Fruit fly (Drosophila melanogaster) whole organism, embryonic: ENCODE data around the gene oxt.
A peak's percentile ranks its signal among the peaks of the same experiment; 100 is the strongest.

ENCODE experiments used
- Bdp1 ChIP-seq: fragments of 200-800 bp; sonication (Bioruptor generic); optimal IDR thresholded peaks from 3 replicates; lab custom pipeline; 2016; ENCODE audit warnings: missing biosample characterization, missing genetic modification characterization
- CG11085 ChIP-seq: fragments of 200-800 bp; sonication (Bioruptor generic); IDR thresholded peaks from 2 replicates; pipeline ENCODE4 v1.3.6; 2022; ENCODE audit warnings: missing biosample characterization, missing genetic modification characterization
- CG13287 ChIP-seq: fragments of 200-800 bp; sonication (Bioruptor generic); IDR thresholded peaks from 2 replicates; pipeline ENCODE4 v1.3.6; 2022; ENCODE audit warnings: missing biosample characterization, missing genetic modification characterization; ENCODE audit not compliant: partially characterized antibody
- CG15514 ChIP-seq: fragments of 200-800 bp; sonication (Bioruptor generic); optimal IDR thresholded peaks from 3 replicates; lab custom pipeline; 2017; ENCODE audit warnings: missing biosample characterization, missing genetic modification characterization, mild to moderate bottlenecking, moderate library complexity, missing genetic modification reagents
- CG17568 ChIP-seq: fragments of 200-800 bp; sonication (Bioruptor generic); optimal IDR thresholded peaks from 2 replicates; lab custom pipeline; 2018; ENCODE audit warnings: missing biosample characterization, mild to moderate bottlenecking, missing genetic modification characterization, moderate library complexity
- CG18619 ChIP-seq: fragments of 200-800 bp; sonication (Bioruptor generic); optimal IDR thresholded peaks from 3 replicates; lab custom pipeline; 2017; ENCODE audit warnings: missing biosample characterization, mild to moderate bottlenecking, missing genetic modification characterization
- CG2129 ChIP-seq: fragments of 200-800 bp; sonication (Bioruptor generic); IDR thresholded peaks from 2 replicates; pipeline ENCODE4 v1.3.6; 2022; ENCODE audit warnings: missing biosample characterization, missing genetic modification characterization; ENCODE audit not compliant: partially characterized antibody
- CG30020 ChIP-seq: fragments of 200-800 bp; optimal IDR thresholded peaks from 2 replicates; lab custom pipeline; 2019; ENCODE audit warnings: missing biosample characterization, mild to moderate bottlenecking, missing genetic modification characterization, moderate library complexity
- CG31224 ChIP-seq: fragments of 200-800 bp; sonication (Bioruptor generic); IDR thresholded peaks from 2 replicates; pipeline ENCODE4 v1.3.6; 2022; ENCODE audit warnings: missing biosample characterization, missing genetic modification characterization
- CG32532 ChIP-seq: fragments of 200-800 bp; sonication (Bioruptor generic); IDR thresholded peaks from 2 replicates; pipeline ENCODE4 v1.3.6; 2022; ENCODE audit warnings: missing biosample characterization, missing genetic modification characterization
- CG4360 ChIP-seq: fragments of 200-800 bp; sonication (Bioruptor generic); IDR thresholded peaks from 2 replicates; pipeline ENCODE4 v1.3.6; 2022; ENCODE audit warnings: missing biosample characterization, missing genetic modification characterization
- CG5180 ChIP-seq: fragments of 200-800 bp; sonication (Bioruptor generic); optimal IDR thresholded peaks from 3 replicates; lab custom pipeline; 2017; ENCODE audit warnings: missing biosample characterization, missing genetic modification characterization, mild to moderate bottlenecking, moderate library complexity, missing genetic modification reagents
- CG6791 ChIP-seq: fragments of 200-800 bp; sonication (Bioruptor generic); IDR thresholded peaks from 3 replicates; pipeline ENCODE4 v1.3.6; 2022; ENCODE audit warnings: missing biosample characterization, missing genetic modification characterization; ENCODE audit not compliant: partially characterized antibody
- CG7839 ChIP-seq: fragments of 200-800 bp; sonication (Bioruptor generic); optimal IDR thresholded peaks from 3 replicates; lab custom pipeline; 2018; ENCODE audit warnings: missing biosample characterization, mild to moderate bottlenecking, missing genetic modification characterization, moderate library complexity
- CG7963 ChIP-seq: fragments of 200-800 bp; sonication (Bioruptor generic); IDR thresholded peaks from 3 replicates; pipeline ENCODE4 v1.3.6; 2022; ENCODE audit warnings: missing biosample characterization, missing genetic modification characterization; ENCODE audit not compliant: partially characterized antibody
- CG9609 ChIP-seq: fragments of 200-800 bp; sonication (Bioruptor generic); optimal IDR thresholded peaks from 3 replicates; lab custom pipeline; 2016; ENCODE audit warnings: missing biosample characterization, missing genetic modification characterization
- D ChIP-seq, 2 experiments: fragments of 200-800 bp in 1 of 2; fragments of >200 bp in 1 of 2; sonication (Bioruptor generic) in 1 of 2; optimal IDR thresholded peaks; 2 replicates in 1 of 2; 3 replicates in 1 of 2; lab custom pipeline; 2017; ENCODE audit warnings: mild to moderate bottlenecking in 1 of 2, missing biosample characterization in 1 of 2, missing genetic modification characterization in 1 of 2, missing genetic modification reagents in 1 of 2
- Deaf1 ChIP-seq: fragments of 200-800 bp; optimal IDR thresholded peaks from 3 replicates; lab custom pipeline; 2019; ENCODE audit warnings: missing biosample characterization, mild to moderate bottlenecking, missing genetic modification characterization, moderate library complexity
- ERR ChIP-seq: fragments of 200-800 bp; sonication (Bioruptor generic); optimal IDR thresholded peaks from 2 replicates; lab custom pipeline; 2016; ENCODE audit warnings: missing biosample characterization, missing genetic modification characterization
- GATAe ChIP-seq: fragments of 200-800 bp; sonication (Bioruptor generic); conservative IDR thresholded peaks from 2 replicates; pipeline ENCODE4 v1.3.6; 2022; ENCODE audit warnings: missing biosample characterization, missing genetic modification characterization
- Hey ChIP-seq: fragments of 200-800 bp; sonication (Bioruptor generic); optimal IDR thresholded peaks from 3 replicates; lab custom pipeline; 2018; ENCODE audit warnings: missing biosample characterization, mild to moderate bottlenecking, missing genetic modification characterization
- MESR4 ChIP-seq: fragments of 200-800 bp; sonication (Bioruptor generic); optimal IDR thresholded peaks from 2 replicates; lab custom pipeline; 2018; ENCODE audit warnings: missing biosample characterization, mild to moderate bottlenecking, missing genetic modification characterization, moderate library complexity
- Nf-YC ChIP-seq: fragments of 200-800 bp; optimal IDR thresholded peaks from 3 replicates; lab custom pipeline; 2019; ENCODE audit warnings: missing biosample characterization, mild to moderate bottlenecking, missing genetic modification characterization, moderate library complexity
- Six4 ChIP-seq: fragments of 200-800 bp; sonication (Bioruptor generic); optimal IDR thresholded peaks from 2 replicates; lab custom pipeline; 2016; ENCODE audit warnings: missing biosample characterization, missing genetic modification characterization
- Spps ChIP-seq: fragments of 200-800 bp; sonication (Bioruptor generic); optimal IDR thresholded peaks from 2 replicates; lab custom pipeline; 2018; ENCODE audit warnings: missing biosample characterization, mild to moderate bottlenecking, missing genetic modification characterization
- Sry-δ ChIP-seq: fragments of 200-800 bp; sonication (Bioruptor generic); optimal IDR thresholded peaks from 2 replicates; lab custom pipeline; 2016; ENCODE audit warnings: missing biosample characterization, missing genetic modification characterization
- TFAM ChIP-seq: fragments of 200-800 bp; sonication (Bioruptor generic); optimal IDR thresholded peaks from 2 replicates; lab custom pipeline; 2017; ENCODE audit warnings: missing biosample characterization, missing genetic modification characterization, inconsistent platforms
- Tbp ChIP-seq: fragments of >200 bp; optimal IDR thresholded peaks from 2 replicates; lab custom pipeline; 2018; ENCODE audit warnings: missing biosample characterization, missing genetic modification characterization
- Vsx1 ChIP-seq: fragments of 200-800 bp; sonication (Bioruptor generic); optimal IDR thresholded peaks from 2 replicates; lab custom pipeline; 2017; ENCODE audit warnings: missing biosample characterization, mild to moderate bottlenecking, missing genetic modification characterization, missing genetic modification reagents
- Xrp1 ChIP-seq: fragments of 200-800 bp; sonication (Bioruptor generic); IDR thresholded peaks from 2 replicates; pipeline ENCODE4 v1.3.6; 2022; ENCODE audit warnings: missing biosample characterization, missing genetic modification characterization
- bowl ChIP-seq: fragments of 200-800 bp; sonication (Bioruptor generic); IDR thresholded peaks from 2 replicates; pipeline ENCODE4 v1.3.6; 2022; ENCODE audit warnings: missing biosample characterization, missing genetic modification characterization
- cato ChIP-seq: fragments of 200-800 bp; sonication (Bioruptor generic); optimal IDR thresholded peaks from 2 replicates; lab custom pipeline; 2016; ENCODE audit warnings: missing biosample characterization, missing genetic modification characterization, borderline replicate concordance
- caup ChIP-seq: fragments of 200-800 bp; sonication (Bioruptor generic); optimal IDR thresholded peaks from 3 replicates; lab custom pipeline; 2017; ENCODE audit warnings: missing biosample characterization, mild to moderate bottlenecking, missing genetic modification characterization, moderate library complexity; ENCODE audit not compliant: severe bottlenecking
- cg ChIP-seq: fragments of 200-800 bp; sonication (Bioruptor generic); optimal IDR thresholded peaks from 3 replicates; lab custom pipeline; 2019; ENCODE audit warnings: missing biosample characterization, mild to moderate bottlenecking, missing genetic modification characterization, moderate library complexity
- croc ChIP-seq: fragments of 200-800 bp; sonication (Bioruptor generic); conservative IDR thresholded peaks from 3 replicates; pipeline ENCODE4 v1.3.6; 2022; ENCODE audit warnings: missing biosample characterization, missing genetic modification characterization
- fd102C ChIP-seq: fragments of 200-800 bp; sonication (Bioruptor generic); optimal IDR thresholded peaks from 2 replicates; lab custom pipeline; 2018; ENCODE audit warnings: missing biosample characterization, mild to moderate bottlenecking, missing genetic modification characterization, moderate library complexity
- fd3F ChIP-seq: fragments of 200-800 bp; sonication (Bioruptor generic); optimal IDR thresholded peaks from 2 replicates; lab custom pipeline; 2018; ENCODE audit warnings: missing biosample characterization, mild to moderate bottlenecking, missing genetic modification characterization, moderate library complexity
- gce ChIP-seq: fragments of 200-800 bp; sonication (Bioruptor generic); IDR thresholded peaks from 3 replicates; pipeline ENCODE4 v1.3.6; 2022; ENCODE audit warnings: missing biosample characterization, missing genetic modification characterization
- gem ChIP-seq: fragments of 200-800 bp; sonication (Bioruptor generic); optimal IDR thresholded peaks from 2 replicates; lab custom pipeline; 2019; ENCODE audit warnings: missing biosample characterization, mild to moderate bottlenecking, missing genetic modification characterization, moderate library complexity
- h ChIP-seq: fragments of >200 bp; optimal IDR thresholded peaks from 2 replicates; lab custom pipeline; 2017
- ham ChIP-seq: fragments of 200-800 bp; sonication (Bioruptor generic); IDR thresholded peaks from 2 replicates; pipeline ENCODE4 v1.3.6; 2022; ENCODE audit warnings: missing biosample characterization, missing genetic modification characterization
- insv ChIP-seq, 2 experiments: fragments of 200-800 bp; sonication (Bioruptor generic); optimal IDR thresholded peaks; 3 replicates each; lab custom pipeline; 2016 to 2018; ENCODE audit warnings: missing biosample characterization in 2 of 2, missing genetic modification characterization in 2 of 2
- lab ChIP-seq: fragments of 200-800 bp; sonication (Bioruptor generic); optimal IDR thresholded peaks from 3 replicates; lab custom pipeline; 2017; ENCODE audit warnings: missing biosample characterization, missing genetic modification characterization, mild to moderate bottlenecking, moderate library complexity, missing genetic modification reagents
- mirr ChIP-seq: fragments of 200-800 bp; sonication (Bioruptor generic); optimal IDR thresholded peaks from 3 replicates; lab custom pipeline; 2018; ENCODE audit warnings: missing biosample characterization, mild to moderate bottlenecking, missing genetic modification characterization
- nom ChIP-seq: fragments of 200-800 bp; sonication (Bioruptor generic); optimal IDR thresholded peaks from 2 replicates; lab custom pipeline; 2017; ENCODE audit warnings: missing biosample characterization, missing genetic modification characterization, mild to moderate bottlenecking, moderate library complexity, missing genetic modification reagents
- oc ChIP-seq: fragments of 200-800 bp; sonication (Bioruptor generic); optimal IDR thresholded peaks from 2 replicates; lab custom pipeline; 2018; ENCODE audit warnings: missing biosample characterization, mild to moderate bottlenecking, missing genetic modification characterization, moderate library complexity
- onecut ChIP-seq: fragments of 200-800 bp; sonication (Bioruptor generic); IDR thresholded peaks from 2 replicates; pipeline ENCODE4 v1.3.6; 2022; ENCODE audit warnings: missing biosample characterization, missing genetic modification characterization
- trh ChIP-seq: fragments of 200-800 bp; sonication (Bioruptor generic); optimal IDR thresholded peaks from 2 replicates; lab custom pipeline; 2016; ENCODE audit warnings: missing biosample characterization, missing genetic modification characterization
- ttk ChIP-seq: fragments of 200-800 bp; sonication (Bioruptor generic); IDR thresholded peaks from 2 replicates; pipeline ENCODE4 v2.1.2; 2022; ENCODE audit warnings: missing biosample characterization, missing genetic modification characterization

oxt gene

DNA sequence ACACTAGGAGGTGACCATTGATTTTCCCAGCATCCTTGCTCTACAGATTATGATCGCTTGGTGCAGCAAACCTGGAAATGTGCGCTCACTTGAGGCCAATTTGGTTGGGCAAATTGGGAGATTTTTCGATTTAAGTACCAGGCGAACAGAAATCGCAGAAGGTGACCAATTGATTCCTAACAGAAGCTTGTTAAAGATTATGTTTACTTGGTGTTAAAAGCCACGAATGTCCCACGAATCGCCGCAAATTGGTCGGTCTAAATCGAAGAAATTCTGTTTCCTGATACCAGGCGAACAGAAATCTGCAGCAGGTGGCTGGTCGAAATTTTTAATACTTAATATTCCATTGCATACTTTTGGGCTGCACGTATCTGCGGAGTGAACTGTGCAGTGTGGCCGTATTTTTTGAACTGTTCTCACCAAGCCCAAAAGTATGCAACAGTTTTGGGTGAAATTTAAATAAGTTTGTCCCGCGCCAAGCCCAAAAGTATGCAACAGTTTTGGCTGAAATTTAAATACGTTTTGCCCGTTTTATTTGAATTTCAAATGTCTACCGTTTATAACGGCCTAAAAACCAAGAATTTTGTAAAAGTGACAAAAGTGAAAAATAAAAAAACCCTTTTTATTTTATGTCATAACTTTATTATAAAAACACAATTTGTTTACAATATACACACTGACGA lies 18.5 kb downstream of the oxt start, which contains the start of gene CG32301 (continued):
- TF ChIP-seq MESR4 (GFP tag; lab: Kevin White, UChicago) (no peak), CG31224 (peak; percentile 99), Bdp1 (no peak), croc (GFP tag; lab: Robert Waterston, UW) (no peak), cg (GFP tag; lab: Kevin White, UChicago) (no peak), Spps (no peak), ham (no peak), Xrp1 (no peak), Hey (tag; lab: Kevin White, UChicago) (no peak), fd102C (GFP tag; lab: Kevin White, UChicago) (no peak), Six4 (GFP tag; lab: Kevin White, UChicago) (no peak), trh (no peak), CG13287 (GFP tag; lab: Robert Waterston, UW) (peak; percentile 66), insv (GFP tag; optimal IDR thresholded peaks at IDR 0.05; lab: Kevin White, UChicago) (no peak), CG15514 (peak; percentile 43), lab (no peak), CG2129 (GFP tag; lab: Robert Waterston, UW) (no peak), CG7839 (no peak), mirr (GFP tag; lab: Kevin White, UChicago) (peak; percentile 29), caup (GFP tag; lab: Kevin White, UChicago) (no peak), onecut (peak; percentile 43), CG4360 (GFP tag; lab: Robert Waterston, UW) (no peak), nom (no peak), CG11085 (GFP tag; lab: Robert Waterston, UW) (no peak), CG6791 (GFP tag; lab: Robert Waterston, UW) (peak; percentile 83), oc (no peak), CG17568 (GFP tag; lab: Kevin White, UChicago) (no peak), gce (GFP tag; lab: Robert Waterston, UW) (no peak)

DNA sequence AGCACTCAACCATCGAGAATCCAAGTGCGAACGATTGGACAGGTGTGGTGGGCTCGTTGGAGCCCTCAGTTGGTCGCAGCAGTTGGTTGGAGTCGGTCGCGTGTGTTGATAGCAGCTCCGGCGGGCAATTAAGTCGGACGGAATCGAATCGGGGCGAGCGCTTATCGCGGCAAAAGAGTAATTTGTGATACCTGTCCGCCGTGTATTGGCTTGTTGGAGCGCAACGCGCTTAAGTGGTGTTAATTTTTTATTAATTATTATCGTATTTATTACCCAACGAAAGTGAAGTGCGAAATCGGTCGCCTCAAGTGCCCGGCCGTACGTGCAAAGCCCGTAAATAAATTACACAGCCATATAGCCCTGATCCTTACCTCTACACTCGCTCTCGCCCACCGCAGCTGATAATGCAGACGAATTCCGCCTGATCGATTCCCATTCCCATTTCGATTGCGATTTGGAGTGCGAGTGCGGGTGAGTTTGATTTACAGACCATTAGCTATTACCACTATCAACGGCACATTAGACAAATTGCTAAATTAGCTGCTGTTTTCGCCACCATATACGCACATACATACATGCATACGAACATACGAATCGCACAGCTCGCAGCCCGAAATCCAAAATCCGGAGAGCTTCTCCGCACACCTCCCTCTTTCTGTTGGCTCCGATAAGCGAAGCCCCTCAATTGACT lies 24.8 kb downstream of the oxt start, which contains the start of gene ACXD:
Gene ACXD, plus strand, starts transcription at position 66 of the 691 bp plus-strand sequence.
- TF ChIP-seq CG7963 (GFP tag; lab: Robert Waterston, UW) (0 out of 3 replicates have a peak, but pooled peaks have one; percentile 20), D (optimal IDR thresholded peaks at IDR 0.05; lab: Kevin White, UChicago) (no peak), D (GFP tag; optimal IDR thresholded peaks at IDR 0.05; lab: Kevin White, UChicago) (no peak), gem (no peak), CG9609 (GFP tag; lab: Kevin White, UChicago) (no peak), CG32532 (GFP tag; lab: Robert Waterston, UW) (no peak), h (lab: Kevin White, UChicago) (no peak), Vsx1 (GFP tag; lab: Kevin White, UChicago) (no peak), cato (GFP tag; lab: Kevin White, UChicago) (no peak), CG30020 (tag; lab: Kevin White, UChicago) (no peak), ERR (GFP tag; lab: Kevin White, UChicago) (no peak), bowl (no peak), CG18619 (GFP tag; lab: Kevin White, UChicago) (no peak), Deaf1 (tag; lab: Kevin White, UChicago) (peak; percentile 59), fd3F (no peak), Tbp (GFP tag; lab: Kevin White, UChicago) (no peak), ttk (GFP tag; lab: Robert Waterston, UW) (no peak), TFAM (GFP tag; lab: Kevin White, UChicago) (no peak), Hey (tag; lab: Kevin White, UChicago) (peak; percentile 6), Sry-δ (GFP tag; lab: Kevin White, UChicago) (no peak), GATAe (GFP tag; lab: Robert Waterston, UW) (peak; percentile 66), Nf-YC (tag; lab: Kevin White, UChicago) (no peak), CG5180 (GFP tag; lab: Kevin White, UChicago) (peak; percentile 71)
